Worm (Caenorhabditis elegans): ENCODE measurements around the gene wdr-5.1.

The wdr-5.1 gene

ce11 chrIII:3734990-3735389, 29.9 kb downstream of the wdr-5.1 start, which contains the start of gene evl-18:
TSS of gene evl-18 (minus strand) at chrIII:3735039.
- no peak for TF ChIP-seq ets-7 (tag; optimal IDR thresholded peaks at IDR 0.05)
- TF ChIP-seq B0310.2 (tag; optimal IDR thresholded peaks at IDR 0.05) = no peak
- no peak for TF ChIP-seq pes-1 (GFP tag; IDR thresholded peaks at IDR 0.05)
- no peak for TF ChIP-seq tbx-11 (GFP tag; IDR thresholded peaks at IDR 0.05)
- TF ChIP-seq aly-1 (tag; optimal IDR thresholded peaks at IDR 0.05) = no peak
- TF ChIP-seq ceh-13 (GFP tag; optimal IDR thresholded peaks at IDR 0.05) = no peak
- TF ChIP-seq hnd-1 (tag; optimal IDR thresholded peaks at IDR 0.05) = no peak
- TF ChIP-seq tra-4 (tag; optimal IDR thresholded peaks at IDR 0.05) = no peak
- TF ChIP-seq hmbx-1 (tag; optimal IDR thresholded peaks at IDR 0.05) = no peak
- TF ChIP-seq scrt-1 (GFP tag; IDR thresholded peaks at IDR 0.05) = no peak
- no peak for TF ChIP-seq tbx-37 (GFP tag; conservative IDR thresholded peaks at IDR 0.05)

DNA sequence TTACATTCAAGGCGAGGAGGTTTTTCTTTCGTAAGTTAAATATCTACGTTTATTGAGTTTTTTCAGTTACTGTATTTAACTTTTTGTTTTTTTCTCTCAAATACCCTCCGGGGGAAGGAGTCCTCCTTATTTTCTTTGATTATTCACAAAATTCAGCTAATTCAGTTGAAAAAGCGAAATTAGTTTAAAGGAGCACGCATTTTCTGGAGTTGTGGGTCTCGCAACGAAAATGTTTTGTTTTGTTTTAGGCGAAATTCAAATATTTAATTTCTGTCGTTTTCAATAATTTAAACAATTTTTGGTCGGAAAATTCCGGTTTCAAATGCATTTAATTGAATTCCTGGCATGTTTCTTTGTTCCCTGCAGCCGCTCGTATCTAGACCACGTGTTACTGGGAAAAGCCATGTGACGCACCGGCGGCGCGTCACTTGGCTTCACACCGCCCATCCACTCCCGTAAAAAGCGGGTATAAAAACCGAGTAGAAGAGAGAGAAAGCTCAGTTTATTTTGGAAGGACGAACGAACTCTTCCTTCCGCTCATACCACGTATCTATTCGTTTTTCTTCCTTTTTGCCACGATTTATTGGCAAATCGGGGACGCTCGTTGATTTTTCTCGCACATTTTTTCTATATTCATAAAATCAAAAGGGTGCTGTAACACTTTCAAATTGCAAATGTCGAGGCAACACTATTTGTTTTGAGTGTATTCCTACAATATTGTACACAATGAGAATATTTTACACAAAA, 30.6 kb downstream of the wdr-5.1 start:
- no peak for TF ChIP-seq B0310.2 (tag; optimal IDR thresholded peaks at IDR 0.05)
- TF ChIP-seq tbx-11 (GFP tag; IDR thresholded peaks at IDR 0.05) = 0 out of 2 replicates have a peak, but pooled peaks have one; percentile 24

DNA sequence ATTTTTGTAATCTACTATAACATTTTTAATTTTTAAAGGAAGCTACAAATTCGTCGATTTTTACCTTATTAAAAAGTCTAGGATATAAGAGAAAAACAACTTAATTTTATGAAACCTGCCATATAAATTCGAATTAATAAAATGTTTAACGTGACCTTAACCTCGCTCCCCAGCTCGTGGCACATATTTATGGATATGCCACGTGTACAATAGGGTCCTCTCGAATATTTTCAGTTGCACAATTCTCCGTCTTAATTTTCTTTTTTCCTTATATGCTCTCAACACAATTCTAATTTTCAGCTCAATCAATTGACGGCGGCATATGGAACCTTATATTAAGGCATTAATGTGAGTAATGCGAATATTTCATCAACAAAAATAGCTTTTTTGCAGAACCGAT, 31.2 kb downstream of the wdr-5.1 start, which contains the start of gene F34D10.4:
TSS of gene F34D10.4 (plus strand) at position 301 of the 400 bp plus-strand sequence.
- TF ChIP-seq hmbx-1 (tag; optimal IDR thresholded peaks at IDR 0.05) = no peak
- no peak for TF ChIP-seq tra-4 (tag; optimal IDR thresholded peaks at IDR 0.05)
- no peak for TF ChIP-seq hnd-1 (tag; optimal IDR thresholded peaks at IDR 0.05)
- TF ChIP-seq aly-1 (tag; optimal IDR thresholded peaks at IDR 0.05) = no peak
- TF ChIP-seq hmg-4 (GFP tag; optimal IDR thresholded peaks at IDR 0.05) = no peak
- no peak for TF ChIP-seq ets-7 (tag; optimal IDR thresholded peaks at IDR 0.05)
- no peak for TF ChIP-seq ama-1 (optimal IDR thresholded peaks at IDR 0.05)
- TF ChIP-seq tbx-37 (GFP tag; conservative IDR thresholded peaks at IDR 0.05) = no peak
- TF ChIP-seq scrt-1 (GFP tag; IDR thresholded peaks at IDR 0.05) = no peak
- TF ChIP-seq ceh-36 (tag; optimal IDR thresholded peaks at IDR 0.05) = no peak
- no peak for TF ChIP-seq F13C5.2 (tag; optimal IDR thresholded peaks at IDR 0.05)
- no peak for TF ChIP-seq ceh-13 (GFP tag; optimal IDR thresholded peaks at IDR 0.05)

ce11 chrIII:3737742-3738141, 32.7 kb downstream of the wdr-5.1 start:
- TF ChIP-seq hnd-1 (tag; optimal IDR thresholded peaks at IDR 0.05) (no peak), ets-7 (tag; optimal IDR thresholded peaks at IDR 0.05) (no peak), tbx-37 (GFP tag; conservative IDR thresholded peaks at IDR 0.05) (no peak), pes-1 (GFP tag; IDR thresholded peaks at IDR 0.05) (no peak), tbx-11 (GFP tag; IDR thresholded peaks at IDR 0.05) (no peak)

DNA sequence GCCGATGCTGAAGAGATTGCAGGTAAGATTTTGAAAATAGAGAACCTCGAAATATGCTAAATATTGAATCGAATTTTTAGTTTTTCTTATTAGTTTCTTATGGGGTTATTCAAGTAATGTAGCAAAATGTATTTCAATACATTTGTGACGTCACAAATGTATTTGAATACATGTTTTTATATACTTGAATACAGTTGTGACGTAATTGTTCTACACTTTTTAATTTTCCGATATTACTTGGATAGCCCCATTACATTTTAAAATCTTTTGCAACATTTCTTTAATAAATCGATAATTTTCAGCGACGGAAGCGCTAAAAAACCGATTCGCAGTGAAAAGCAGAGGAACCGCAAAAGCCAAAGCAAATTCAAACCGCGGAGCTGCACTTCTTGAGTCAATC, 33.2 kb downstream of the wdr-5.1 start:
- TF ChIP-seq sea-1 (GFP tag; conservative IDR thresholded peaks at IDR 0.05) (no peak), F13C5.2 (tag; optimal IDR thresholded peaks at IDR 0.05) (no peak), tbx-11 (GFP tag; IDR thresholded peaks at IDR 0.05) (no peak)

DNA sequence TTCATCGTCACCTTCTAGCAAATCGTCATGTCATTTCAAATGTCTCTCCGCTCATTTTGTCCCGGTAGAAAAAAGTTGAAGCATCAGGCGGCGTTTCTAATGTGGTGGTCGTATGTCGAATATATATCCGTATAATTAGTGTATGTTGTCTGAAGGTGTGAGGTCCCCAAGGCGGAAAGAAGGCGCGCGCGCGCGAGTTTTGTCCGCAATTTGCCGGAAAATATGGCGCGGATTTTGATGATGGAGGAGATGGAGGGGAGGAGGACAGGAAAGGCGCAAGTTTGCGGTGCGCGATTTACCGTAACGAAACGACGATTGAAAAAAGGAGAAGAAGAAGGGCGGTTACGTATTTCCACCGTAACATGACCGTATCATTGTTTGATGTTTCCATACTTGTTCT, 37.0 kb downstream of the wdr-5.1 start:
- TF ChIP-seq hmbx-1 (tag; optimal IDR thresholded peaks at IDR 0.05) (no peak), ceh-13 (GFP tag; optimal IDR thresholded peaks at IDR 0.05) (no peak), tbx-37 (GFP tag; conservative IDR thresholded peaks at IDR 0.05) (no peak), pes-1 (GFP tag; IDR thresholded peaks at IDR 0.05) (no peak), ceh-36 (tag; optimal IDR thresholded peaks at IDR 0.05) (no peak), flt-1 (GFP tag; IDR thresholded peaks at IDR 0.05) (no peak), scrt-1 (GFP tag; IDR thresholded peaks at IDR 0.05) (no peak), B0310.2 (tag; optimal IDR thresholded peaks at IDR 0.05) (no peak), tra-4 (tag; optimal IDR thresholded peaks at IDR 0.05) (no peak), tbx-11 (GFP tag; IDR thresholded peaks at IDR 0.05) (no peak), aly-1 (tag; optimal IDR thresholded peaks at IDR 0.05) (no peak), F13C5.2 (tag; optimal IDR thresholded peaks at IDR 0.05) (no peak), sea-1 (GFP tag; conservative IDR thresholded peaks at IDR 0.05) (no peak)

DNA sequence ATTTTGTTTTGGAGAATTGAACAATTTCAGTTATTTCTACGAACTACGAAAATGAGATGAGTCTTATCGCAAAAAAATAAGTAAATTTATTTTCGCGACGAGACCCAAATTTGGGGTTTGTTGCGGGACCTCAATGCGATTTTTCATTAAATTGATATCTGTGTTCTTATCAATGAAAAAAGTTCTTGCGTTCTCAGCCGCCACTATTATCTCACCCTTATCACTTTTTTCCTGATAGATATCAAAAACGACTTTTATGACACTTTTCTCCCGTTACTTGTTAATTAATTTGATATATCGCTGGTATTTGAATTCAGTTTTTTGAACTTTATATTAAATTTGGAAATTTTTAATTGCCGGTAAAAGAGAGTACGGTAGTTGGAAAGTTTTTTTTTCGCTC, 38.3 kb downstream of the wdr-5.1 start:
- TF ChIP-seq ceh-36 (tag; optimal IDR thresholded peaks at IDR 0.05) (no peak), tra-4 (tag; optimal IDR thresholded peaks at IDR 0.05) (no peak), tbx-37 (GFP tag; conservative IDR thresholded peaks at IDR 0.05) (no peak), sea-1 (GFP tag; conservative IDR thresholded peaks at IDR 0.05) (no peak), F13C5.2 (tag; optimal IDR thresholded peaks at IDR 0.05) (no peak), hmg-4 (GFP tag; optimal IDR thresholded peaks at IDR 0.05) (no peak), tbx-11 (GFP tag; IDR thresholded peaks at IDR 0.05) (no peak), scrt-1 (GFP tag; IDR thresholded peaks at IDR 0.05) (no peak), ets-7 (tag; optimal IDR thresholded peaks at IDR 0.05) (no peak), B0310.2 (tag; optimal IDR thresholded peaks at IDR 0.05) (no peak), flt-1 (GFP tag; IDR thresholded peaks at IDR 0.05) (no peak), aly-1 (tag; optimal IDR thresholded peaks at IDR 0.05) (no peak), ceh-13 (GFP tag; optimal IDR thresholded peaks at IDR 0.05) (no peak), pes-1 (GFP tag; IDR thresholded peaks at IDR 0.05) (no peak), hnd-1 (tag; optimal IDR thresholded peaks at IDR 0.05) (no peak), ama-1 (optimal IDR thresholded peaks at IDR 0.05) (no peak), hmbx-1 (tag; optimal IDR thresholded peaks at IDR 0.05) (no peak)

- no peak for TF ChIP-seq flt-1 (GFP tag; IDR thresholded peaks at IDR 0.05)
- TF ChIP-seq hnd-1 (tag; optimal IDR thresholded peaks at IDR 0.05) = no peak
- TF ChIP-seq sea-1 (GFP tag; conservative IDR thresholded peaks at IDR 0.05) = no peak
- TF ChIP-seq B0310.2 (tag; optimal IDR thresholded peaks at IDR 0.05) = no peak
- TF ChIP-seq pes-1 (GFP tag; IDR thresholded peaks at IDR 0.05) = no peak
- no peak for TF ChIP-seq aly-1 (tag; optimal IDR thresholded peaks at IDR 0.05)
- no peak for TF ChIP-seq F13C5.2 (tag; optimal IDR thresholded peaks at IDR 0.05)
- no peak for TF ChIP-seq ceh-36 (tag; optimal IDR thresholded peaks at IDR 0.05)
- no peak for TF ChIP-seq scrt-1 (GFP tag; IDR thresholded peaks at IDR 0.05)
- TF ChIP-seq ama-1 (optimal IDR thresholded peaks at IDR 0.05) = no peak
- no peak for TF ChIP-seq tbx-37 (GFP tag; conservative IDR thresholded peaks at IDR 0.05)
- no peak for TF ChIP-seq ceh-13 (GFP tag; optimal IDR thresholded peaks at IDR 0.05)
- no peak for TF ChIP-seq tbx-11 (GFP tag; IDR thresholded peaks at IDR 0.05)
- no peak for TF ChIP-seq ets-7 (tag; optimal IDR thresholded peaks at IDR 0.05)
These were observed 40.1 kb downstream of the wdr-5.1 start, which contains the start of gene lin-48 for ce11 chrIII:3745138-3745537. TSS of gene lin-48 (plus strand) at chrIII:3745438.
